Worm (Caenorhabditis elegans) whole organism, late embryonic: Measurements from ENCODE around the gene gpa-7.
A peak's percentile ranks its signal among the peaks of the same experiment; 100 is the strongest.

Experiments
- K02D7.2 ChIP-seq: sonication (generic microtip); optimal IDR thresholded peaks from 2 replicates; lab custom pipeline; 2017; ENCODE audit warnings: mild to moderate bottlenecking, missing genetic modification characterization, missing compliant biosample characterization
- K09A11.1 ChIP-seq: sonication (generic microtip); optimal IDR thresholded peaks from 2 replicates; lab custom pipeline; 2017; ENCODE audit warnings: antibody characterized with exemption, mild to moderate bottlenecking, missing genetic modification characterization, missing compliant biosample characterization; ENCODE audit not compliant: insufficient read depth
- T23F11.4 ChIP-seq: fragments of 200-800 bp; sonication (Bioruptor generic); optimal IDR thresholded peaks from 2 replicates; lab custom pipeline; 2018; ENCODE audit warnings: mild to moderate bottlenecking, missing genetic modification characterization, missing compliant biosample characterization
- ama-1 ChIP-seq: fragments of 150-350 bp; optimal IDR thresholded peaks from 2 replicates; lab custom pipeline; 2014
- ceh-19 ChIP-seq: fragments of 200-800 bp; sonication (Bioruptor generic); optimal IDR thresholded peaks from 2 replicates; lab custom pipeline; 2018; ENCODE audit warnings: mild to moderate bottlenecking, missing genetic modification characterization, missing compliant biosample characterization
- ceh-2 ChIP-seq: sonication (generic microtip); optimal IDR thresholded peaks from 2 replicates; lab custom pipeline; 2016; ENCODE audit warnings: missing genotype, missing genetic modification characterization, missing compliant biosample characterization
- ceh-24 ChIP-seq: sonication (generic microtip); optimal IDR thresholded peaks from 2 replicates; lab custom pipeline; 2016; ENCODE audit warnings: mild to moderate bottlenecking, missing genetic modification characterization, missing compliant biosample characterization
- ceh-45 ChIP-seq: fragments of 200-800 bp; sonication (Bioruptor generic); IDR thresholded peaks from 2 replicates; pipeline ENCODE4 v1.3.6; 2022; ENCODE audit warnings: missing genetic modification reagents, missing genetic modification characterization, missing compliant biosample characterization
- ceh-48 ChIP-seq: sonication (generic microtip); optimal IDR thresholded peaks from 2 replicates; lab custom pipeline; 2016; ENCODE audit warnings: missing genetic modification characterization, inconsistent platforms, missing compliant biosample characterization
- ceh-6 ChIP-seq: fragments of 200-800 bp; sonication (Bioruptor generic); optimal IDR thresholded peaks from 2 replicates; lab custom pipeline; 2018; ENCODE audit warnings: mild to moderate bottlenecking, missing genetic modification characterization, missing compliant biosample characterization
- ceh-9 ChIP-seq: sonication (generic microtip); optimal IDR thresholded peaks from 2 replicates; lab custom pipeline; 2016; ENCODE audit warnings: mild to moderate bottlenecking, missing genetic modification characterization, inconsistent platforms, missing compliant biosample characterization
- dmd-4 ChIP-seq: sonication (generic microtip); optimal IDR thresholded peaks from 2 replicates; lab custom pipeline; 2016; ENCODE audit warnings: borderline replicate concordance, missing genetic modification characterization, missing compliant biosample characterization
- elt-2 ChIP-seq: sonication (generic microtip); optimal IDR thresholded peaks from 2 replicates; lab custom pipeline; 2016; ENCODE audit warnings: missing genetic modification reagents, missing genetic modification characterization, missing compliant biosample characterization
- elt-4 ChIP-seq: sonication (generic microtip); optimal IDR thresholded peaks from 2 replicates; lab custom pipeline; 2016; ENCODE audit warnings: missing genetic modification characterization, missing compliant biosample characterization
- fax-1 ChIP-seq: sonication (generic microtip); optimal IDR thresholded peaks from 2 replicates; lab custom pipeline; 2016; ENCODE audit warnings: missing genotype, missing genetic modification characterization, missing compliant biosample characterization
- hlh-13 ChIP-seq: fragments of 200-800 bp; sonication (Bioruptor generic); optimal IDR thresholded peaks from 2 replicates; lab custom pipeline; 2018; ENCODE audit warnings: mild to moderate bottlenecking, missing genetic modification characterization, missing compliant biosample characterization
- hlh-30 ChIP-seq: sonication (generic microtip); optimal IDR thresholded peaks from 2 replicates; lab custom pipeline; 2017; ENCODE audit warnings: antibody characterized with exemption, missing genetic modification characterization, missing compliant biosample characterization; ENCODE audit not compliant: insufficient read depth
- hlh-6 ChIP-seq: sonication (generic microtip); optimal IDR thresholded peaks from 2 replicates; lab custom pipeline; 2016; ENCODE audit warnings: missing genotype, missing genetic modification characterization, missing compliant biosample characterization
- lim-6 ChIP-seq: sonication (generic microtip); optimal IDR thresholded peaks from 2 replicates; lab custom pipeline; 2016; ENCODE audit warnings: missing genetic modification characterization, missing compliant biosample characterization
- mec-3 ChIP-seq: sonication (generic microtip); optimal IDR thresholded peaks from 2 replicates; lab custom pipeline; 2016; ENCODE audit warnings: borderline replicate concordance, missing genetic modification characterization, missing compliant biosample characterization
- nfya-1 ChIP-seq: sonication (generic microtip); optimal IDR thresholded peaks from 2 replicates; lab custom pipeline; 2017; ENCODE audit warnings: missing genetic modification characterization, mild to moderate bottlenecking, missing compliant biosample characterization, antibody characterized with exemption, moderate library complexity
- nhr-232 ChIP-seq: sonication (generic microtip); optimal IDR thresholded peaks from 2 replicates; lab custom pipeline; 2016; ENCODE audit warnings: missing genetic modification characterization, missing compliant biosample characterization
- npax-4 ChIP-seq: sonication (generic microtip); optimal IDR thresholded peaks from 2 replicates; lab custom pipeline; 2016; ENCODE audit warnings: missing genetic modification characterization, missing compliant biosample characterization
- odd-2 ChIP-seq: sonication (generic microtip); optimal IDR thresholded peaks from 2 replicates; lab custom pipeline; 2017; ENCODE audit warnings: antibody characterized with exemption, mild to moderate bottlenecking, missing genetic modification characterization, missing compliant biosample characterization
- pax-1 ChIP-seq: fragments of 150-350 bp; optimal IDR thresholded peaks from 2 replicates; lab custom pipeline; 2014; ENCODE audit warnings: missing biosample characterization, missing genetic modification characterization
- pha-2 ChIP-seq: sonication (generic microtip); optimal IDR thresholded peaks from 2 replicates; lab custom pipeline; 2017; ENCODE audit warnings: mild to moderate bottlenecking, missing genetic modification characterization, missing compliant biosample characterization
- pha-4 ChIP-seq: fragments of 150-350 bp; optimal IDR thresholded peaks from 2 replicates; lab custom pipeline; 2018; ENCODE audit warnings: missing biosample characterization, missing genetic modification reagents, missing genetic modification characterization
- syd-9 ChIP-seq: sonication (generic microtip); optimal IDR thresholded peaks from 2 replicates; lab custom pipeline; 2016; ENCODE audit warnings: mild to moderate bottlenecking, missing genetic modification characterization, moderate library complexity, missing compliant biosample characterization
- tbx-2 ChIP-seq: sonication (generic microtip); optimal IDR thresholded peaks from 2 replicates; lab custom pipeline; 2016; ENCODE audit warnings: missing genetic modification characterization, missing compliant biosample characterization
- unc-3 ChIP-seq, 2 experiments: fragments of 200-800 bp in 1 of 2; sonication (Bioruptor generic) in 1 of 2; sonication (generic microtip) in 1 of 2; conservative IDR thresholded peaks in 1 of 2; optimal IDR thresholded peaks in 1 of 2; 2 replicates each; pipeline versions ENCODE4 v1.3.6 to Lab custom; 2016 to 2022; ENCODE audit warnings: missing compliant biosample characterization in 2 of 2, missing genetic modification characterization in 2 of 2, missing genetic modification reagents in 1 of 2
- unc-42 ChIP-seq: sonication (generic microtip); optimal IDR thresholded peaks from 2 replicates; lab custom pipeline; 2016; ENCODE audit warnings: missing genotype, missing genetic modification characterization, missing compliant biosample characterization

The gpa-7 gene

ce11 chrIV:10430507-10430906, 26.7 kb downstream of the gpa-7 start:
- TF ChIP-seq K02D7.2 (no peak), K09A11.1 (tag; lab: Kevin White, UChicago) (no peak), odd-2 (tag; lab: Kevin White, UChicago) (no peak)
- TF ChIP-seq, all 69 proteins: peak for 0

- no peak for TF ChIP-seq unc-3 (GFP tag; conservative IDR thresholded peaks at IDR 0.05; lab: Robert Waterston, UW)
- no peak for TF ChIP-seq unc-3 (tag; optimal IDR thresholded peaks at IDR 0.05; lab: Kevin White, UChicago)
- no peak for TF ChIP-seq hlh-6 (tag; lab: Kevin White, UChicago)
- no peak for TF ChIP-seq nfya-1
- no peak for TF ChIP-seq ceh-48 (tag; lab: Kevin White, UChicago)
- no peak for TF ChIP-seq npax-4 (tag; lab: Kevin White, UChicago)
- TF ChIP-seq ceh-2 (tag; lab: Kevin White, UChicago), result no peak
- TF ChIP-seq hlh-30 (tag; lab: Kevin White, UChicago), result no peak
- no peak for TF ChIP-seq ceh-6 (GFP tag; lab: Kevin White, UChicago)
- TF ChIP-seq mec-3, result no peak
- no peak for TF ChIP-seq syd-9 (tag; lab: Kevin White, UChicago)
- no peak for TF ChIP-seq K02D7.2
- TF ChIP-seq ceh-24 (tag; lab: Kevin White, UChicago), result no peak
- TF ChIP-seq fax-1 (tag; lab: Kevin White, UChicago), result no peak
- no peak for TF ChIP-seq ceh-19
- no peak for TF ChIP-seq hlh-13
- no peak for TF ChIP-seq ceh-45
- TF ChIP-seq pha-2 (tag; lab: Kevin White, UChicago), result no peak
- TF ChIP-seq ceh-9, result no peak
- TF ChIP-seq lim-6 (tag; lab: Kevin White, UChicago), result no peak
- no peak for TF ChIP-seq pha-4 (tag; lab: Kevin White, UChicago)
Measured at ce11 chrIV:10436401-10436800, 32.6 kb downstream of the gpa-7 start, which contains the start of gene ins-1. Gene ins-1 (plus strand): TSS chrIV:10436701.

ce11 chrIV:10437114-10437513, 33.3 kb downstream of the gpa-7 start:
- TF ChIP-seq tbx-2 (tag; lab: Kevin White, UChicago) (no peak), ama-1 (lab: Kevin White, UChicago) (no peak), dmd-4 (tag; lab: Kevin White, UChicago) (no peak), pha-2 (tag; lab: Kevin White, UChicago) (no peak), elt-4 (no peak), unc-42 (tag; lab: Kevin White, UChicago) (no peak), T23F11.4 (GFP tag; lab: Kevin White, UChicago) (no peak), nhr-232 (tag; lab: Kevin White, UChicago) (no peak), hlh-13 (no peak)

- TF ChIP-seq hlh-13 (no peak), elt-2 (tag; lab: Kevin White, UChicago) (peak; percentile 38)
Measured at ce11 chrIV:10438901-10439300, 35.1 kb downstream of the gpa-7 start, which contains the start of gene F13B12.3. Gene F13B12.3 (plus strand): TSS chrIV:10439123.

ce11 chrIV:10442904-10443303, 39.1 kb downstream of the gpa-7 start:
- TF ChIP-seq hlh-30 (tag; lab: Kevin White, UChicago) (no peak), pha-4 (tag; lab: Kevin White, UChicago) (no peak)
- TF ChIP-seq, all 69 proteins: peak for 0

ce11 chrIV:10443510-10443909, 39.7 kb downstream of the gpa-7 start, which contains the start of gene F13B12.7:
Gene F13B12.7 (plus strand): TSS chrIV:10443810.
- no peak for TF ChIP-seq pax-1 (tag; lab: Kevin White, UChicago)
- TF ChIP-seq, all 69 proteins: peak for 0
